Worm (Caenorhabditis elegans): ENCODE data around the gene F49C12.1.
"Not testable (repeated sequence)": the region's sequence is repeated elsewhere in the genome, so short reads cannot be mapped to it uniquely, and the experiment has no call there.

Gene F49C12.1

ce11 chrIV:9323989-9324506 lies 27.9 kb upstream of the F49C12.1 start, which contains the start of the genes nspg-11 and F49C12.15:
Gene nspg-11 (minus strand): TSS chrIV:9324089.
Gene F49C12.15 (plus strand): TSS chrIV:9324456.
- TF ChIP-seq tab-1 (GFP tag; IDR thresholded peaks at IDR 0.05) (no peak), cog-1 (tag; optimal IDR thresholded peaks at IDR 0.05) (no peak), klf-2 (GFP tag; conservative IDR thresholded peaks at IDR 0.05) (no peak), med-1 (GFP tag; optimal IDR thresholded peaks at IDR 0.05; ENCODE audit: insufficient read depth) (no peak), ref-1 (GFP tag; conservative IDR thresholded peaks at IDR 0.05) (no peak), ztf-23 (GFP tag; IDR thresholded peaks at IDR 0.05) (no peak), ztf-29 (GFP tag; IDR thresholded peaks at IDR 0.05) (no peak), flt-1 (GFP tag; IDR thresholded peaks at IDR 0.05) (no peak), T22C8.4 (GFP tag; IDR thresholded peaks at IDR 0.05) (no peak)

ce11 chrIV:9322489-9322888 lies 26.3 kb upstream of the F49C12.1 start:
- TF ChIP-seq klf-2 (GFP tag; conservative IDR thresholded peaks at IDR 0.05) (no peak), ref-1 (GFP tag; conservative IDR thresholded peaks at IDR 0.05) (no peak), T22C8.4 (GFP tag; IDR thresholded peaks at IDR 0.05) (no peak), ztf-23 (GFP tag; IDR thresholded peaks at IDR 0.05) (no peak), tab-1 (GFP tag; IDR thresholded peaks at IDR 0.05) (no peak), flt-1 (GFP tag; IDR thresholded peaks at IDR 0.05) (no peak), ztf-29 (GFP tag; IDR thresholded peaks at IDR 0.05) (no peak), cog-1 (tag; optimal IDR thresholded peaks at IDR 0.05) (no peak), med-1 (GFP tag; optimal IDR thresholded peaks at IDR 0.05; ENCODE audit: insufficient read depth) (no peak)

- TF ChIP-seq T22C8.4 (GFP tag; IDR thresholded peaks at IDR 0.05), result 0 out of 2 replicates have a peak, but pooled peaks have one; percentile 46
- no peak for TF ChIP-seq ztf-23 (GFP tag; IDR thresholded peaks at IDR 0.05)
- TF ChIP-seq klf-2 (GFP tag; conservative IDR thresholded peaks at IDR 0.05), result no peak
- no peak for TF ChIP-seq flt-1 (GFP tag; IDR thresholded peaks at IDR 0.05)
- TF ChIP-seq ztf-29 (GFP tag; IDR thresholded peaks at IDR 0.05), result no peak
- TF ChIP-seq cog-1 (tag; optimal IDR thresholded peaks at IDR 0.05), result no peak
Measured at ce11 chrIV:9321039-9321851, 25.1 kb upstream of the F49C12.1 start, which contains the start of the genes F49C12.12 and vha-17. Gene F49C12.12 (minus strand): TSS chrIV:9321089. Gene vha-17 (plus strand): TSS chrIV:9321801.

ce11 chrIV:9320023-9320422 lies 23.9 kb upstream of the F49C12.1 start:
- TF ChIP-seq med-1 (GFP tag; optimal IDR thresholded peaks at IDR 0.05; ENCODE audit: insufficient read depth) (no peak), T22C8.4 (GFP tag; IDR thresholded peaks at IDR 0.05) (no peak), ztf-23 (GFP tag; IDR thresholded peaks at IDR 0.05) (no peak)

ce11 chrIV:9319080-9319479 lies 22.9 kb upstream of the F49C12.1 start, which contains the start of the genes F49C12.11 and nemt-1:
Gene F49C12.11 (plus strand): TSS chrIV:9319380.
Gene nemt-1 (minus strand): TSS chrIV:9319439.
- no peak for TF ChIP-seq ztf-23 (GFP tag; IDR thresholded peaks at IDR 0.05)
- no peak for TF ChIP-seq cog-1 (tag; optimal IDR thresholded peaks at IDR 0.05)
- no peak for TF ChIP-seq flt-1 (GFP tag; IDR thresholded peaks at IDR 0.05)
- no peak for TF ChIP-seq klf-2 (GFP tag; conservative IDR thresholded peaks at IDR 0.05)
- no peak for TF ChIP-seq ref-1 (GFP tag; conservative IDR thresholded peaks at IDR 0.05)
- no peak for TF ChIP-seq med-1 (GFP tag; optimal IDR thresholded peaks at IDR 0.05; ENCODE audit: insufficient read depth)
- TF ChIP-seq T22C8.4 (GFP tag; IDR thresholded peaks at IDR 0.05), result no peak

ce11 chrIV:9318147-9318546 lies 22.0 kb upstream of the F49C12.1 start:
- no peak for TF ChIP-seq ztf-23 (GFP tag; IDR thresholded peaks at IDR 0.05)
- no peak for TF ChIP-seq T22C8.4 (GFP tag; IDR thresholded peaks at IDR 0.05)
- no peak for TF ChIP-seq ztf-29 (GFP tag; IDR thresholded peaks at IDR 0.05)
- no peak for TF ChIP-seq med-1 (GFP tag; optimal IDR thresholded peaks at IDR 0.05; ENCODE audit: insufficient read depth)
- no peak for TF ChIP-seq flt-1 (GFP tag; IDR thresholded peaks at IDR 0.05)
- no peak for TF ChIP-seq klf-2 (GFP tag; conservative IDR thresholded peaks at IDR 0.05)
- TF ChIP-seq ref-1 (GFP tag; conservative IDR thresholded peaks at IDR 0.05), result no peak
- TF ChIP-seq tab-1 (GFP tag; IDR thresholded peaks at IDR 0.05), result no peak

ce11 chrIV:9316068-9316681 lies 20.0 kb upstream of the F49C12.1 start, which contains the start of the genes F49C12.9 and rpn-7:
Gene F49C12.9 (minus strand): TSS chrIV:9316215.
Gene rpn-7 (plus strand): TSS chrIV:9316631.
- TF ChIP-seq cog-1 (tag; optimal IDR thresholded peaks at IDR 0.05) (peak; percentile 52), ztf-23 (GFP tag; IDR thresholded peaks at IDR 0.05) (peak; percentile 85), ref-1 (GFP tag; conservative IDR thresholded peaks at IDR 0.05) (no peak), tab-1 (GFP tag; IDR thresholded peaks at IDR 0.05) (peak; percentile 81), med-1 (GFP tag; optimal IDR thresholded peaks at IDR 0.05; ENCODE audit: insufficient read depth) (peak; percentile 86), ztf-29 (GFP tag; IDR thresholded peaks at IDR 0.05) (no peak), T22C8.4 (GFP tag; IDR thresholded peaks at IDR 0.05) (no peak), klf-2 (GFP tag; conservative IDR thresholded peaks at IDR 0.05) (no peak; the same call in 1 of the 2 replicates)

- not testable (repeated sequence) for TF ChIP-seq flt-1 (GFP tag; IDR thresholded peaks at IDR 0.05); klf-2 (GFP tag; conservative IDR thresholded peaks at IDR 0.05); med-1 (GFP tag; optimal IDR thresholded peaks at IDR 0.05; ENCODE audit: insufficient read depth)
Measured at ce11 chrIV:9312827-9313226, 16.7 kb upstream of the F49C12.1 start, which contains the start of gene F49C12.7. Gene F49C12.7 (minus strand): TSS chrIV:9312927.

- TF ChIP-seq med-1 (GFP tag; optimal IDR thresholded peaks at IDR 0.05; ENCODE audit: insufficient read depth) (no peak), ref-1 (GFP tag; conservative IDR thresholded peaks at IDR 0.05) (no peak), klf-2 (GFP tag; conservative IDR thresholded peaks at IDR 0.05) (no peak), tab-1 (GFP tag; IDR thresholded peaks at IDR 0.05) (no peak), ztf-29 (GFP tag; IDR thresholded peaks at IDR 0.05) (no peak), flt-1 (GFP tag; IDR thresholded peaks at IDR 0.05) (no peak), cog-1 (tag; optimal IDR thresholded peaks at IDR 0.05) (no peak), ztf-23 (GFP tag; IDR thresholded peaks at IDR 0.05) (no peak), T22C8.4 (GFP tag; IDR thresholded peaks at IDR 0.05) (no peak)
Measured at ce11 chrIV:9310935-9311566, 14.9 kb upstream of the F49C12.1 start.
